Fruit fly (Drosophila melanogaster): Measurements from ENCODE around the gene Ufl1.

Gene Ufl1

dm6 chr3R:7087904-7088303 lies 13.7 kb upstream of the Ufl1 start:
- TF ChIP-seq woc (GFP tag; optimal IDR thresholded peaks at IDR 0.05) (no peak), fru (GFP tag; optimal IDR thresholded peaks at IDR 0.05) (no peak), CG32264 (GFP tag; optimal IDR thresholded peaks at IDR 0.05) (no peak), Vsx2 (GFP tag; optimal IDR thresholded peaks at IDR 0.05; ENCODE audit: partially characterized antibody) (no peak), brk (GFP tag; optimal IDR thresholded peaks at IDR 0.05) (no peak), GATAd (GFP tag; optimal IDR thresholded peaks at IDR 0.05) (no peak), Myc (optimal IDR thresholded peaks at IDR 0.05) (no peak), HLH106 (tag; optimal IDR thresholded peaks at IDR 0.05) (no peak), Dif (GFP tag; optimal IDR thresholded peaks at IDR 0.05; ENCODE audit: partially characterized antibody) (no peak), Mio (GFP tag; optimal IDR thresholded peaks at IDR 0.05) (no peak), tai (GFP tag; optimal IDR thresholded peaks at IDR 0.05) (no peak), h (GFP tag; optimal IDR thresholded peaks at IDR 0.05) (no peak)

dm6 chr3R:7087201-7087505 lies 12.9 kb upstream of the Ufl1 start:
- no peak for TF ChIP-seq foxo (GFP tag; optimal IDR thresholded peaks at IDR 0.05)
- TF ChIP-seq brk (GFP tag; optimal IDR thresholded peaks at IDR 0.05) = no peak
- no peak for TF ChIP-seq dl (GFP tag; optimal IDR thresholded peaks at IDR 0.05; ENCODE audit: insufficient read depth in 1 of 2, partially characterized antibody in 2 of 2)
- TF ChIP-seq sv (GFP tag; optimal IDR thresholded peaks at IDR 0.05) = no peak
- TF ChIP-seq sage (GFP tag; optimal IDR thresholded peaks at IDR 0.05) = no peak
- TF ChIP-seq Mio (GFP tag; optimal IDR thresholded peaks at IDR 0.05) = no peak

dm6 chr3R:7086377-7087200 lies 12.3 kb upstream of the Ufl1 start, which contains the start of gene alphaTub84B:
Gene alphaTub84B, plus strand, starts transcription at chr3R:7086599.
- TF ChIP-seq Jra (GFP tag; optimal IDR thresholded peaks at IDR 0.05) (peak; percentile 86), sv (GFP tag; optimal IDR thresholded peaks at IDR 0.05) (peak; percentile 52), dsf (GFP tag; optimal IDR thresholded peaks at IDR 0.05; ENCODE audit: borderline replicate concordance) (no peak), OdsH (GFP tag; optimal IDR thresholded peaks at IDR 0.05) (peak; percentile 66), Dfd (GFP tag; optimal IDR thresholded peaks at IDR 0.05) (no peak), GATAd (GFP tag; optimal IDR thresholded peaks at IDR 0.05) (no peak), Myc (optimal IDR thresholded peaks at IDR 0.05) (peak; percentile 59), Vsx2 (GFP tag; optimal IDR thresholded peaks at IDR 0.05; ENCODE audit: partially characterized antibody) (no peak), usp (GFP tag; optimal IDR thresholded peaks at IDR 0.05) (no peak), pan (optimal IDR thresholded peaks at IDR 0.05) (no peak), psq (GFP tag; optimal IDR thresholded peaks at IDR 0.05) (peak; percentile 48), Dif (GFP tag; optimal IDR thresholded peaks at IDR 0.05; ENCODE audit: partially characterized antibody) (peak; percentile 87), brk (GFP tag; optimal IDR thresholded peaks at IDR 0.05) (peak; percentile 21), CG32264 (GFP tag; optimal IDR thresholded peaks at IDR 0.05) (no peak), Hnf4 (GFP tag; optimal IDR thresholded peaks at IDR 0.05) (peak; percentile 91), fru (GFP tag; optimal IDR thresholded peaks at IDR 0.05) (peak; percentile 70), h (GFP tag; optimal IDR thresholded peaks at IDR 0.05) (peak; percentile 86), N (GFP tag; optimal IDR thresholded peaks at IDR 0.05) (no peak), dmrt93B (GFP tag; optimal IDR thresholded peaks at IDR 0.05) (no peak), HLH106 (tag; optimal IDR thresholded peaks at IDR 0.05) (peak; percentile 19), Hr83 (GFP tag; optimal IDR thresholded peaks at IDR 0.05; ENCODE audit: poor library complexity, severe bottlenecking) (peak; percentile 94), br (GFP tag; optimal IDR thresholded peaks at IDR 0.05) (peak; percentile 78), Rel (GFP tag; optimal IDR thresholded peaks at IDR 0.05) (no peak), Rel (tag; optimal IDR thresholded peaks at IDR 0.05) (peak; percentile 88), Sp1 (GFP tag; optimal IDR thresholded peaks at IDR 0.05) (peak; percentile 76), rgr (GFP tag; optimal IDR thresholded peaks at IDR 0.05) (peak; percentile 74), sage (GFP tag; optimal IDR thresholded peaks at IDR 0.05) (peak; percentile 55), foxo (GFP tag; optimal IDR thresholded peaks at IDR 0.05) (peak in 1 of 2 experiments; percentile 71), Abd-B (GFP tag; optimal IDR thresholded peaks at IDR 0.05) (no peak), Hr78 (GFP tag; optimal IDR thresholded peaks at IDR 0.05) (no peak), woc (GFP tag; optimal IDR thresholded peaks at IDR 0.05) (peak; percentile 42), jim (GFP tag; optimal IDR thresholded peaks at IDR 0.05) (peak; percentile 84), Mio (GFP tag; optimal IDR thresholded peaks at IDR 0.05) (no peak), CG9705 (GFP tag; optimal IDR thresholded peaks at IDR 0.05) (no peak), lola (GFP tag; optimal IDR thresholded peaks at IDR 0.05) (no peak), dl (GFP tag; optimal IDR thresholded peaks at IDR 0.05; ENCODE audit: insufficient read depth in 1 of 2, partially characterized antibody in 2 of 2) (peak; percentile 9 to 27), CrebA (GFP tag; optimal IDR thresholded peaks at IDR 0.05; ENCODE audit: borderline replicate concordance) (no peak), tai (GFP tag; optimal IDR thresholded peaks at IDR 0.05) (no peak), ey (GFP tag; optimal IDR thresholded peaks at IDR 0.05) (peak; percentile 29)

All from whole organism, wandering third instar larva.